Fruit fly (Drosophila melanogaster) whole organism, embryonic: ENCODE measurements around the gene pan.

Source experiments
- CG14050 ChIP-seq: fragments of 200-800 bp; sonication (Bioruptor generic); IDR thresholded peaks from 3 replicates; pipeline ENCODE4 v1.3.6; 2022; ENCODE audit warnings: missing biosample characterization, missing genetic modification characterization
- Poxn ChIP-seq: fragments of 200-800 bp; sonication (Bioruptor generic); IDR thresholded peaks from 2 replicates; pipeline ENCODE4 v1.3.6; 2022; ENCODE audit warnings: missing biosample characterization, missing genetic modification characterization

DNA sequence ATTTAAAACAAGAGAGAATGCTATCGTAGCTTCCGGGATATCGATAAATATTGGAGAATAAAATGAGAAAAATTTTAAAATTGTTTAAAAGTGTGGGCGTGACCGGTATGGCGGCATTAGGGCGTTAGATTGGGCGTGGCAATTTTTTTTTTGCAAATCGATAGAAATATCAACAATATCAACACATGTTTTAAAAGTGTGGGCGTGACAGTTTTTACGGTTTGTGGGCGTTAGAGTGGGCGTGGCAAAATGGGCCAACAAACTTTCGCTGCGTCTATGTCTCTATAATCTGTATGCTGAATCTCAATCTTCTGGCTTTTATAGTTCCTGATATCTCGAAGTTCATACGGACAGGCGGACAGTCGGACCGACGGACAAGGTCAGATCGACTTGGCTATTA, 80.0 kb downstream of the pan start:
- no peak for TF ChIP-seq Poxn (GFP tag; lab: Robert Waterston, UW)
- no peak for TF ChIP-seq CG14050 (GFP tag; lab: Robert Waterston, UW)
